Worm (Caenorhabditis elegans) whole organism, young adult: ENCODE measurements around the gene cct-6.

Experiments
- B0019.2 ChIP-seq: fragments of 200-800 bp; sonication (Bioruptor generic); conservative IDR thresholded peaks from 2 replicates; pipeline ENCODE4 v1.3.6; 2022; ENCODE audit warnings: missing genetic modification reagents, missing genetic modification characterization, missing compliant biosample characterization
- B0035.1 ChIP-seq: sonication (generic microtip); optimal IDR thresholded peaks from 2 replicates; lab custom pipeline; 2016; ENCODE audit warnings: missing genetic modification characterization, mild to moderate bottlenecking, missing compliant biosample characterization, missing genotype, missing genetic modification reagents
- F33H1.4 ChIP-seq: fragments of 200-800 bp; sonication (Bioruptor generic); IDR thresholded peaks from 2 replicates; pipeline ENCODE4 v1.3.6; 2022; ENCODE audit warnings: missing genetic modification reagents, missing genetic modification characterization, missing compliant biosample characterization
- F55B11.4 ChIP-seq: sonication (generic microtip); optimal IDR thresholded peaks from 2 replicates; lab custom pipeline; 2016; ENCODE audit warnings: missing compliant biosample characterization, missing genetic modification characterization, borderline replicate concordance; ENCODE audit not compliant: insufficient read depth
- T07F8.4 ChIP-seq: sonication (generic microtip); optimal IDR thresholded peaks from 2 replicates; lab custom pipeline; 2016; ENCODE audit warnings: mild to moderate bottlenecking, missing genetic modification characterization, moderate library complexity, missing compliant biosample characterization
- Y53F4B.3 ChIP-seq: fragments of 200-800 bp; sonication (Bioruptor generic); IDR thresholded peaks from 2 replicates; pipeline ENCODE4 v1.3.6; 2022; ENCODE audit warnings: missing genetic modification reagents, missing genetic modification characterization, missing compliant biosample characterization
- Y56A3A.18 ChIP-seq: fragments of 200-800 bp; sonication (Bioruptor generic); IDR thresholded peaks from 2 replicates; pipeline ENCODE4 v1.3.6; 2022; ENCODE audit warnings: missing genetic modification reagents, missing genetic modification characterization, missing compliant biosample characterization
- akir-1 ChIP-seq: fragments of 200-800 bp; sonication (Bioruptor generic); optimal IDR thresholded peaks from 2 replicates; lab custom pipeline; 2018; ENCODE audit warnings: mild to moderate bottlenecking, missing genetic modification characterization, moderate library complexity, missing compliant biosample characterization
- ama-1 ChIP-seq, 3 experiments: fragments of 150-350 bp in 1 of 3; sonication (generic microtip) in 2 of 3; optimal IDR thresholded peaks; 2 replicates each; lab custom pipeline; 2014 to 2018; ENCODE audit warnings: missing biosample characterization in 2 of 3, missing genetic modification characterization in 2 of 3, missing genetic modification reagents in 2 of 3
- atf-7 ChIP-seq: sonication (generic microtip); optimal IDR thresholded peaks from 2 replicates; lab custom pipeline; 2017; ENCODE audit warnings: mild to moderate bottlenecking, missing genetic modification characterization, missing compliant biosample characterization
- bed-2 ChIP-seq: fragments of 200-800 bp; sonication (Bioruptor generic); IDR thresholded peaks from 2 replicates; pipeline ENCODE4 v1.3.6; 2022; ENCODE audit warnings: missing genetic modification reagents, missing genetic modification characterization, missing compliant biosample characterization
- ccch-3 ChIP-seq: fragments of 200-800 bp; sonication (Bioruptor generic); optimal IDR thresholded peaks from 2 replicates; lab custom pipeline; 2018; ENCODE audit warnings: mild to moderate bottlenecking, missing genetic modification characterization, missing compliant biosample characterization
- cebp-1 ChIP-seq, 2 experiments: fragments of 200-800 bp in 1 of 2; sonication (Bioruptor generic) in 1 of 2; sonication (generic microtip) in 1 of 2; IDR thresholded peaks in 1 of 2; optimal IDR thresholded peaks in 1 of 2; 2 replicates each; pipeline versions ENCODE4 v1.3.6 to Lab custom; 2017 to 2022; ENCODE audit warnings: missing compliant biosample characterization in 2 of 2, missing genetic modification characterization in 2 of 2, mild to moderate bottlenecking in 1 of 2, missing genetic modification reagents in 1 of 2, moderate library complexity in 1 of 2
- ceh-100 ChIP-seq: fragments of 200-800 bp; sonication (Bioruptor generic); IDR thresholded peaks from 2 replicates; pipeline ENCODE4 v1.3.6; 2022; ENCODE audit warnings: missing genetic modification reagents, missing genetic modification characterization, missing compliant biosample characterization
- ceh-27 ChIP-seq: fragments of 200-800 bp; sonication (Bioruptor generic); optimal IDR thresholded peaks from 2 replicates; lab custom pipeline; 2018; ENCODE audit warnings: mild to moderate bottlenecking, missing genetic modification characterization, moderate library complexity, missing compliant biosample characterization
- ceh-79 ChIP-seq: sonication (generic microtip); optimal IDR thresholded peaks from 2 replicates; lab custom pipeline; 2017; ENCODE audit warnings: mild to moderate bottlenecking, missing genetic modification characterization, missing compliant biosample characterization
- ceh-91 ChIP-seq: fragments of 200-800 bp; sonication (Bioruptor generic); IDR thresholded peaks from 2 replicates; pipeline ENCODE4 v1.3.6; 2022; ENCODE audit warnings: missing genetic modification reagents, missing genetic modification characterization, missing compliant biosample characterization
- die-1 ChIP-seq: sonication (generic microtip); optimal IDR thresholded peaks from 2 replicates; lab custom pipeline; 2016; ENCODE audit warnings: missing genotype, mild to moderate bottlenecking, missing genetic modification characterization, missing compliant biosample characterization
- dpl-1 ChIP-seq: fragments of 150-350 bp; optimal IDR thresholded peaks from 2 replicates; lab custom pipeline; 2014; ENCODE audit warnings: missing biosample characterization, missing genetic modification reagents, missing genetic modification characterization
- egrh-3 ChIP-seq: fragments of 200-800 bp; sonication (Bioruptor generic); IDR thresholded peaks from 2 replicates; pipeline ENCODE4 v1.3.6; 2022; ENCODE audit warnings: missing genetic modification reagents, missing genetic modification characterization, missing compliant biosample characterization
- ekl-4 ChIP-seq: fragments of 200-800 bp; sonication (Bioruptor generic); IDR thresholded peaks from 2 replicates; pipeline ENCODE4 v1.3.6; 2022; ENCODE audit warnings: missing genetic modification reagents, missing genetic modification characterization, missing compliant biosample characterization
- ets-4 ChIP-seq: fragments of 200-800 bp; sonication (Bioruptor generic); optimal IDR thresholded peaks from 2 replicates; lab custom pipeline; 2018; ENCODE audit warnings: mild to moderate bottlenecking, missing genetic modification characterization, missing compliant biosample characterization
- fkh-3 ChIP-seq: sonication (generic microtip); optimal IDR thresholded peaks from 2 replicates; lab custom pipeline; 2016; ENCODE audit warnings: mild to moderate bottlenecking, missing genetic modification characterization, missing compliant biosample characterization
- hmg-20 ChIP-seq: fragments of 200-800 bp; sonication (Bioruptor generic); IDR thresholded peaks from 2 replicates; pipeline ENCODE4 v1.3.6; 2022; ENCODE audit warnings: missing genetic modification reagents, missing genetic modification characterization, missing compliant biosample characterization
- hsf-1 ChIP-seq: fragments of 200-800 bp; sonication (Bioruptor generic); IDR thresholded peaks from 2 replicates; pipeline ENCODE4 v1.3.6; 2022; ENCODE audit warnings: missing genetic modification reagents, missing genetic modification characterization, missing compliant biosample characterization
- let-607 ChIP-seq, 2 experiments: fragments of 200-800 bp in 1 of 2; sonication (Bioruptor generic) in 1 of 2; sonication (generic microtip) in 1 of 2; optimal IDR thresholded peaks; 2 replicates each; lab custom pipeline; 2016 to 2018; ENCODE audit warnings: mild to moderate bottlenecking in 2 of 2, missing compliant biosample characterization in 2 of 2, missing genetic modification characterization in 2 of 2, moderate library complexity in 2 of 2, missing genotype in 1 of 2
- lin-35 ChIP-seq, 3 experiments: fragments of 150-350 bp in 2 of 3; sonication (generic microtip) in 1 of 3; optimal IDR thresholded peaks; 2 replicates each; lab custom pipeline; 2014 to 2018; ENCODE audit warnings: missing biosample characterization in 3 of 3, missing genetic modification characterization in 3 of 3, missing genetic modification reagents in 3 of 3
- lin-40 ChIP-seq: sonication (generic microtip); optimal IDR thresholded peaks from 2 replicates; lab custom pipeline; 2016; ENCODE audit warnings: missing genetic modification characterization, mild to moderate bottlenecking, missing compliant biosample characterization, missing genotype, missing genetic modification reagents
- lin-54 ChIP-seq: fragments of 200-800 bp; sonication (Bioruptor generic); optimal IDR thresholded peaks from 2 replicates; lab custom pipeline; 2018; ENCODE audit warnings: mild to moderate bottlenecking, missing genetic modification characterization, missing compliant biosample characterization
- lsl-1 ChIP-seq: fragments of 200-800 bp; sonication (Bioruptor generic); optimal IDR thresholded peaks from 2 replicates; lab custom pipeline; 2018; ENCODE audit warnings: mild to moderate bottlenecking, missing genetic modification characterization, moderate library complexity, missing compliant biosample characterization
- madf-10 ChIP-seq: sonication (generic microtip); optimal IDR thresholded peaks from 2 replicates; lab custom pipeline; 2016; ENCODE audit warnings: mild to moderate bottlenecking, missing genetic modification characterization, missing compliant biosample characterization
- madf-8 ChIP-seq: fragments of 200-800 bp; sonication (Bioruptor generic); conservative IDR thresholded peaks from 2 replicates; pipeline ENCODE4 v1.3.6; 2022; ENCODE audit warnings: missing genetic modification reagents, missing genetic modification characterization, missing compliant biosample characterization
- mes-4 ChIP-seq: sonication (generic microtip); optimal IDR thresholded peaks from 2 replicates; lab custom pipeline; 2016; ENCODE audit warnings: missing genotype, missing genetic modification characterization, missing compliant biosample characterization
- nfya-2 ChIP-seq: fragments of 200-800 bp; sonication (Bioruptor generic); IDR thresholded peaks from 2 replicates; pipeline ENCODE4 v1.3.6; 2022; ENCODE audit warnings: missing genetic modification reagents, missing genetic modification characterization, missing compliant biosample characterization
- nhr-120 ChIP-seq: fragments of 200-800 bp; sonication (Bioruptor generic); IDR thresholded peaks from 2 replicates; pipeline ENCODE4 v1.3.6; 2022; ENCODE audit warnings: missing genetic modification characterization, missing compliant biosample characterization
- nhr-179 ChIP-seq: sonication (generic microtip); optimal IDR thresholded peaks from 2 replicates; lab custom pipeline; 2016; ENCODE audit warnings: mild to moderate bottlenecking, missing genetic modification characterization, missing compliant biosample characterization
- nhr-90 ChIP-seq: sonication (generic microtip); optimal IDR thresholded peaks from 2 replicates; lab custom pipeline; 2016; ENCODE audit warnings: missing genotype, mild to moderate bottlenecking, missing genetic modification characterization, missing compliant biosample characterization
- pha-4 ChIP-seq: fragments of 150-350 bp; sonication (generic microtip); optimal IDR thresholded peaks from 2 replicates; lab custom pipeline; 2014; ENCODE audit warnings: missing biosample characterization, missing genetic modification reagents, missing genetic modification characterization
- repo-1 ChIP-seq: sonication (generic microtip); optimal IDR thresholded peaks from 2 replicates; lab custom pipeline; 2017; ENCODE audit warnings: mild to moderate bottlenecking, missing genetic modification characterization, missing compliant biosample characterization
- rpc-1 ChIP-seq, 2 experiments: fragments of 150-350 bp in 1 of 2; sonication (generic microtip) in 1 of 2; optimal IDR thresholded peaks; 2 replicates each; lab custom pipeline; 2014 to 2018; ENCODE audit warnings: missing biosample characterization in 1 of 2, missing genetic modification characterization in 1 of 2, missing genetic modification reagents in 1 of 2, missing genotype in 1 of 2
- sdz-38 ChIP-seq: sonication (generic microtip); optimal IDR thresholded peaks from 2 replicates; lab custom pipeline; 2016; ENCODE audit warnings: missing genotype, missing genetic modification characterization, missing compliant biosample characterization
- snpc-1.1 ChIP-seq: sonication (generic microtip); optimal IDR thresholded peaks from 2 replicates; lab custom pipeline; 2017; ENCODE audit warnings: missing genetic modification characterization, mild to moderate bottlenecking, missing compliant biosample characterization, antibody characterized with exemption, moderate library complexity, missing genotype, missing genetic modification reagents; ENCODE audit not compliant: insufficient read depth
- somi-1 ChIP-seq: fragments of 200-800 bp; sonication (Bioruptor generic); optimal IDR thresholded peaks from 2 replicates; lab custom pipeline; 2018; ENCODE audit warnings: mild to moderate bottlenecking, missing genetic modification characterization, missing compliant biosample characterization
- tlf-1 ChIP-seq: fragments of 200-800 bp; sonication (Bioruptor generic); optimal IDR thresholded peaks from 2 replicates; lab custom pipeline; 2018; ENCODE audit warnings: mild to moderate bottlenecking, missing genetic modification characterization, missing compliant biosample characterization
- unc-130 ChIP-seq: sonication (generic microtip); optimal IDR thresholded peaks from 2 replicates; lab custom pipeline; 2016; ENCODE audit warnings: missing genetic modification reagents, missing genetic modification characterization, missing compliant biosample characterization
- xnd-1 ChIP-seq: sonication (generic microtip); optimal IDR thresholded peaks from 2 replicates; lab custom pipeline; 2016; ENCODE audit warnings: missing genotype, missing genetic modification reagents, missing genetic modification characterization, missing compliant biosample characterization
- ztf-28 ChIP-seq: fragments of 200-800 bp; sonication (Bioruptor generic); IDR thresholded peaks from 2 replicates; pipeline ENCODE4 v1.3.6; 2022; ENCODE audit warnings: missing genetic modification reagents, missing genetic modification characterization, missing compliant biosample characterization

cct-6 gene

ce11 chrIII:5855637-5856179 lies at the start of gene cct-6, which contains the start of gene alh-9 (continued):
- TF ChIP-seq fkh-3 (tag; lab: Kevin White, UChicago), result no peak
- TF ChIP-seq lin-54 (GFP tag; lab: Kevin White, UChicago), result peak; percentile 91
- no peak for TF ChIP-seq die-1 (tag; lab: Kevin White, UChicago)
- TF ChIP-seq bed-2, result no peak
- no peak for TF ChIP-seq atf-7 (tag; lab: Kevin White, UChicago)
- no peak for TF ChIP-seq let-607 (tag; optimal IDR thresholded peaks at IDR 0.05; lab: Kevin White, UChicago)
- peak; percentile 77 for TF ChIP-seq hsf-1 (GFP tag; lab: Robert Waterston, UW)
- TF ChIP-seq egrh-3, result no peak
- no peak for TF ChIP-seq ccch-3 (GFP tag; lab: Kevin White, UChicago)
- peak; percentile 2 for TF ChIP-seq madf-10 (tag; lab: Kevin White, UChicago)
- no peak for TF ChIP-seq hmg-20
- TF ChIP-seq tlf-1 (GFP tag; lab: Kevin White, UChicago), result no peak
- no peak for TF ChIP-seq F55B11.4 (tag; lab: Kevin White, UChicago)
- TF ChIP-seq B0035.1 (tag; lab: Kevin White, UChicago), result no peak
- peak; percentile 31 for TF ChIP-seq lin-40 (tag; lab: Kevin White, UChicago)
- no peak for TF ChIP-seq nhr-120 (GFP tag; lab: Robert Waterston, UW)
- no peak for TF ChIP-seq repo-1 (tag; lab: Kevin White, UChicago)
- no peak for TF ChIP-seq ets-4 (GFP tag; lab: Kevin White, UChicago)
- TF ChIP-seq unc-130, result no peak
- no peak for TF ChIP-seq sdz-38
- TF ChIP-seq ceh-91 (GFP tag; lab: Robert Waterston, UW), result peak; percentile 44; the same call in 1 of the 2 replicates
- no peak for TF ChIP-seq ztf-28 (GFP tag; lab: Robert Waterston, UW)
- TF ChIP-seq rpc-1 (optimal IDR thresholded peaks at IDR 0.05; lab: Kevin White, UChicago), result no peak
- no peak for TF ChIP-seq rpc-1 (tag; optimal IDR thresholded peaks at IDR 0.05; lab: Kevin White, UChicago)
- TF ChIP-seq akir-1 (GFP tag; lab: Kevin White, UChicago), result no peak
- TF ChIP-seq pha-4 (tag; lab: Kevin White, UChicago), result peak; percentile 94
- peak; percentile 93 for TF ChIP-seq F33H1.4 (GFP tag; lab: Robert Waterston, UW)
- peak; percentile 55 for TF ChIP-seq lsl-1 (GFP tag; lab: Kevin White, UChicago)
- no peak for TF ChIP-seq ceh-79 (tag; lab: Kevin White, UChicago)
- TF ChIP-seq nhr-90 (tag; lab: Kevin White, UChicago), result no peak
- TF ChIP-seq B0019.2 (GFP tag; lab: Robert Waterston, UW), result no peak
- TF ChIP-seq nhr-179 (tag; lab: Kevin White, UChicago), result no peak
- no peak for TF ChIP-seq ceh-100 (GFP tag; lab: Robert Waterston, UW)
- no peak for TF ChIP-seq Y53F4B.3 (GFP tag; lab: Robert Waterston, UW)
- no peak for TF ChIP-seq snpc-1.1 (tag; lab: Kevin White, UChicago)
- no peak for TF ChIP-seq xnd-1 (tag; lab: Kevin White, UChicago)
- TF ChIP-seq mes-4 (tag; lab: Kevin White, UChicago), result no peak
- no peak for TF ChIP-seq madf-8 (GFP tag; lab: Robert Waterston, UW)
- TF ChIP-seq cebp-1 (GFP tag; IDR thresholded peaks at IDR 0.05; lab: Robert Waterston, UW), result peak; percentile 68; the same call in 1 of the 2 replicates
- TF ChIP-seq cebp-1 (tag; optimal IDR thresholded peaks at IDR 0.05; lab: Kevin White, UChicago), result peak; percentile 94
- peak; percentile 35 for TF ChIP-seq ceh-27 (GFP tag; lab: Kevin White, UChicago)
- peak in 1 of 3 experiments; percentile 91 for TF ChIP-seq lin-35 (GFP tag; optimal IDR thresholded peaks at IDR 0.05; lab: Kevin White, UChicago)
- TF ChIP-seq ama-1 (optimal IDR thresholded peaks at IDR 0.05; lab: Kevin White, UChicago), result no peak
- TF ChIP-seq ama-1 (GFP tag; optimal IDR thresholded peaks at IDR 0.05; lab: Kevin White, UChicago), result no peak
- TF ChIP-seq somi-1 (GFP tag; lab: Kevin White, UChicago), result no peak
- peak; percentile 81 for TF ChIP-seq dpl-1 (GFP tag; lab: Kevin White, UChicago)
- TF ChIP-seq ekl-4, result peak; percentile 23; the same call in 1 of the 2 replicates
- no peak for TF ChIP-seq T07F8.4 (tag; lab: Kevin White, UChicago)
- no peak for TF ChIP-seq Y56A3A.18 (GFP tag; lab: Robert Waterston, UW)
- no peak for TF ChIP-seq nfya-2
